Fruit fly (Drosophila melanogaster) whole organism, wandering third instar larva: Measurements from ENCODE around the gene CG10700.

ENCODE experiments used
- CG9705 ChIP-seq: fragments of 200-800 bp; sonication (Bioruptor generic); optimal IDR thresholded peaks from 2 replicates; lab custom pipeline; 2018; ENCODE audit warnings: missing biosample characterization, mild to moderate bottlenecking, missing genetic modification characterization
- Dfd ChIP-seq: fragments of >200 bp; optimal IDR thresholded peaks from 2 replicates; lab custom pipeline; 2017; ENCODE audit warnings: missing biosample characterization, missing genetic modification characterization
- HLH106 ChIP-seq: fragments of 200-800 bp; optimal IDR thresholded peaks from 3 replicates; lab custom pipeline; 2019; ENCODE audit warnings: missing biosample characterization, mild to moderate bottlenecking, missing genetic modification characterization, moderate library complexity
- Hnf4 ChIP-seq: fragments of 200-800 bp; sonication (Bioruptor generic); optimal IDR thresholded peaks from 2 replicates; lab custom pipeline; 2016; ENCODE audit warnings: missing biosample characterization, mild to moderate bottlenecking, missing genetic modification characterization
- Hr78 ChIP-seq: fragments of >200 bp; optimal IDR thresholded peaks from 2 replicates; lab custom pipeline; 2017; ENCODE audit warnings: missing biosample characterization, missing genetic modification characterization
- OdsH ChIP-seq: fragments of 200-800 bp; sonication (Bioruptor generic); optimal IDR thresholded peaks from 2 replicates; lab custom pipeline; 2016; ENCODE audit warnings: missing biosample characterization, mild to moderate bottlenecking, missing genetic modification characterization
- Sp1 ChIP-seq: fragments of 200-800 bp; sonication (Bioruptor generic); optimal IDR thresholded peaks from 3 replicates; lab custom pipeline; 2019; ENCODE audit warnings: missing biosample characterization, mild to moderate bottlenecking, missing genetic modification characterization, moderate library complexity
- dl ChIP-seq, 2 experiments: fragments of 175-275, 200-275 bp in 1 of 2; fragments of 200-275 bp in 1 of 2; sonication (Bioruptor generic); optimal IDR thresholded peaks; lab custom pipeline; 2018; ENCODE audit warnings: mild to moderate bottlenecking in 2 of 2, missing biosample characterization in 2 of 2, missing genetic modification characterization in 2 of 2, moderate library complexity in 2 of 2; ENCODE audit not compliant: partially characterized antibody in 2 of 2, insufficient read depth in 1 of 2
- pan ChIP-seq: fragments of >200 bp; optimal IDR thresholded peaks from 2 replicates; lab custom pipeline; 2017
- psq ChIP-seq: fragments of 200-800 bp; sonication (Bioruptor generic); optimal IDR thresholded peaks from 3 replicates; lab custom pipeline; 2017; ENCODE audit warnings: missing biosample characterization, mild to moderate bottlenecking, missing genetic modification characterization, moderate library complexity
- usp ChIP-seq: fragments of >200 bp; optimal IDR thresholded peaks from 2 replicates; lab custom pipeline; 2017; ENCODE audit warnings: missing biosample characterization, missing genetic modification characterization

- no peak for TF ChIP-seq Dfd
- no peak for TF ChIP-seq dl (GFP tag; optimal IDR thresholded peaks at IDR 0.05; lab: Kevin White, UChicago; ENCODE audit: insufficient read depth in 1 of 2, partially characterized antibody in 2 of 2)
- peak; percentile 15 for TF ChIP-seq HLH106 (tag; lab: Kevin White, UChicago)
- TF ChIP-seq pan, result no peak
- TF ChIP-seq Sp1, result peak; percentile 15
- peak; percentile 29 for TF ChIP-seq Hnf4
- TF ChIP-seq usp, result no peak
- peak; percentile 20 for TF ChIP-seq psq (GFP tag; lab: Kevin White, UChicago)
- TF ChIP-seq CG9705 (GFP tag; lab: Kevin White, UChicago), result no peak
- TF ChIP-seq OdsH (GFP tag; lab: Kevin White, UChicago), result peak; percentile 4
- TF ChIP-seq Hr78 (GFP tag; lab: Kevin White, UChicago), result no peak
These were observed 29.9 kb downstream of the CG10700 start, which contains the start of gene CG10470 for dm6 chr2L:19048912-19049311.
